Fruit fly (Drosophila melanogaster) whole organism, wandering third instar larva: Measurements from ENCODE around the gene ssp2.

Experiments used
- Abd-B ChIP-seq: fragments of >200 bp; optimal IDR thresholded peaks from 2 replicates; lab custom pipeline; 2017; ENCODE audit warnings: missing biosample characterization, missing genetic modification characterization
- CG9705 ChIP-seq: fragments of 200-800 bp; sonication (Bioruptor generic); optimal IDR thresholded peaks from 2 replicates; lab custom pipeline; 2018; ENCODE audit warnings: missing biosample characterization, mild to moderate bottlenecking, missing genetic modification characterization
- Myc ChIP-seq: fragments of >200 bp; optimal IDR thresholded peaks from 2 replicates; lab custom pipeline; 2017
- OdsH ChIP-seq: fragments of 200-800 bp; sonication (Bioruptor generic); optimal IDR thresholded peaks from 2 replicates; lab custom pipeline; 2016; ENCODE audit warnings: missing biosample characterization, mild to moderate bottlenecking, missing genetic modification characterization
- dmrt93B ChIP-seq: fragments of 200-800 bp; sonication (Bioruptor generic); optimal IDR thresholded peaks from 2 replicates; lab custom pipeline; 2018; ENCODE audit warnings: missing biosample characterization, mild to moderate bottlenecking, missing genetic modification characterization
- dsf ChIP-seq: sonication (Bioruptor generic); optimal IDR thresholded peaks from 2 replicates; lab custom pipeline; 2016; ENCODE audit warnings: missing biosample characterization, missing genetic modification characterization, borderline replicate concordance
- jim ChIP-seq: fragments of 175-275, 200-325 bp; sonication (Bioruptor generic); optimal IDR thresholded peaks from 2 replicates; lab custom pipeline; 2016; ENCODE audit warnings: missing biosample characterization, mild to moderate bottlenecking, missing genetic modification characterization
- pan ChIP-seq: fragments of >200 bp; optimal IDR thresholded peaks from 2 replicates; lab custom pipeline; 2017
- sage ChIP-seq: fragments of 200-800 bp; sonication (Bioruptor generic); optimal IDR thresholded peaks from 2 replicates; lab custom pipeline; 2016; ENCODE audit warnings: missing biosample characterization, mild to moderate bottlenecking, missing genetic modification characterization
- woc ChIP-seq: sonication (Bioruptor generic); optimal IDR thresholded peaks from 2 replicates; lab custom pipeline; 2016; ENCODE audit warnings: missing biosample characterization, mild to moderate bottlenecking, missing genetic modification characterization

- TF ChIP-seq OdsH (GFP tag; lab: Kevin White, UChicago) (no peak), CG9705 (no peak), Myc (lab: Kevin White, UChicago) (no peak), pan (lab: Kevin White, UChicago) (no peak), woc (no peak), Abd-B (GFP tag; lab: Kevin White, UChicago) (no peak), sage (GFP tag; lab: Kevin White, UChicago) (no peak), dsf (GFP tag; lab: Kevin White, UChicago) (no peak), jim (GFP tag; lab: Kevin White, UChicago) (no peak), dmrt93B (GFP tag; lab: Kevin White, UChicago) (no peak)
Observed at dm6 chr3L:13918774-13919173, 46.2 kb upstream of the ssp2 start.
